Fruit fly (Drosophila melanogaster): ENCODE data around the gene CG6321.
A peak's percentile ranks its signal among the peaks of the same experiment; 100 is the strongest.

Gene CG6321

dm6 chr3L:11091943-11092609 lies 31.1 kb upstream of the CG6321 start (continued):
- TF ChIP-seq CG18764 (GFP tag; optimal IDR thresholded peaks at IDR 0.05): peak; percentile 52
- peak; percentile 51 for TF ChIP-seq shn (GFP tag; optimal IDR thresholded peaks at IDR 0.05)
- no peak for TF ChIP-seq Hr3 (GFP tag; optimal IDR thresholded peaks at IDR 0.05)
- TF ChIP-seq caup (GFP tag; optimal IDR thresholded peaks at IDR 0.05; ENCODE audit: severe bottlenecking): peak; percentile 63
- TF ChIP-seq crol (GFP tag; IDR thresholded peaks at IDR 0.05): peak; percentile 86
- no peak for TF ChIP-seq CG8359 (GFP tag; optimal IDR thresholded peaks at IDR 0.05; ENCODE audit: borderline replicate concordance)
- TF ChIP-seq CG15514 (GFP tag; optimal IDR thresholded peaks at IDR 0.05): peak; percentile 62
- TF ChIP-seq bab2 (GFP tag; optimal IDR thresholded peaks at IDR 0.05): peak; percentile 4
- TF ChIP-seq gfzf (GFP tag; optimal IDR thresholded peaks at IDR 0.05): peak; percentile 21
- TF ChIP-seq HmgZ (tag; optimal IDR thresholded peaks at IDR 0.05): peak; percentile 42
- no peak for TF ChIP-seq CG7928 (GFP tag; optimal IDR thresholded peaks at IDR 0.05)
- TF ChIP-seq CG8924 (tag; optimal IDR thresholded peaks at IDR 0.05): no peak
- TF ChIP-seq CG15073 (GFP tag; optimal IDR thresholded peaks at IDR 0.05): no peak
- peak; percentile 22 for TF ChIP-seq vfl (GFP tag; optimal IDR thresholded peaks at IDR 0.05)
- TF ChIP-seq Aef1 (GFP tag; IDR thresholded peaks at IDR 0.05): no peak; the same call in 2 of the 3 replicates
- peak; percentile 13 to 47 for TF ChIP-seq chif (GFP tag; optimal IDR thresholded peaks at IDR 0.05)
- peak; percentile 75 for TF ChIP-seq ftz-f1 (GFP tag; optimal IDR thresholded peaks at IDR 0.05)
- TF ChIP-seq Rfx (GFP tag; IDR thresholded peaks at IDR 0.05): peak; percentile 53
- TF ChIP-seq cwo (GFP tag; optimal IDR thresholded peaks at IDR 0.05): peak; percentile 54
- no peak for TF ChIP-seq croc (GFP tag; conservative IDR thresholded peaks at IDR 0.05)
- TF ChIP-seq MBD-R2 (GFP tag; IDR thresholded peaks at IDR 0.05): peak; percentile 29; the same call in 1 of the 2 replicates
- TF ChIP-seq CG7745 (tag; optimal IDR thresholded peaks at IDR 0.05): no peak
- TF ChIP-seq ATbp (GFP tag; optimal IDR thresholded peaks at IDR 0.05): no peak
- TF ChIP-seq CG8089 (GFP tag; optimal IDR thresholded peaks at IDR 0.05): peak; percentile 34
- TF ChIP-seq schlank (tag; optimal IDR thresholded peaks at IDR 0.05): no peak
- TF ChIP-seq CG9437 (GFP tag; optimal IDR thresholded peaks at IDR 0.05): peak; percentile 40
- no peak for TF ChIP-seq Adf1 (GFP tag; IDR thresholded peaks at IDR 0.05)
- no peak for TF ChIP-seq tap (tag; optimal IDR thresholded peaks at IDR 0.05)
- peak; percentile 32 for TF ChIP-seq CG1603 (tag; optimal IDR thresholded peaks at IDR 0.05)
- no peak for TF ChIP-seq Dref (GFP tag; IDR thresholded peaks at IDR 0.05)
- TF ChIP-seq CG4404 (GFP tag; IDR thresholded peaks at IDR 0.05): 0 out of 2 replicates have a peak, but pooled peaks have one; percentile 24
- TF ChIP-seq dati (GFP tag; IDR thresholded peaks at IDR 0.05): no peak
- TF ChIP-seq CG16863 (GFP tag; optimal IDR thresholded peaks at IDR 0.05): peak; percentile 42
- TF ChIP-seq ems (GFP tag; optimal IDR thresholded peaks at IDR 0.05): peak; percentile 41
- TF ChIP-seq ara (GFP tag; IDR thresholded peaks at IDR 0.05): peak; percentile 52
- TF ChIP-seq CG7556 (GFP tag; optimal IDR thresholded peaks at IDR 0.05): peak; percentile 5
- peak; percentile 34 for TF ChIP-seq CG3065 (GFP tag; optimal IDR thresholded peaks at IDR 0.05)
- TF ChIP-seq CG17328 (GFP tag; IDR thresholded peaks at IDR 0.05): peak; percentile 42; the same call in 1 of the 2 replicates
- TF ChIP-seq CHES-1-like (GFP tag; optimal IDR thresholded peaks at IDR 0.05): peak; percentile 63
- peak; percentile 76 for TF ChIP-seq Side (GFP tag; optimal IDR thresholded peaks at IDR 0.05)
- no peak for TF ChIP-seq Usf (GFP tag; optimal IDR thresholded peaks at IDR 0.05)
- no peak for TF ChIP-seq CG2889 (GFP tag; IDR thresholded peaks at IDR 0.05)
- no peak for TF ChIP-seq CG6689 (GFP tag; IDR thresholded peaks at IDR 0.05)
- TF ChIP-seq Pdp1 (GFP tag; optimal IDR thresholded peaks at IDR 0.05): peak; percentile 37 to 98
- TF ChIP-seq Nf-YC (tag; optimal IDR thresholded peaks at IDR 0.05): peak; percentile 10
- TF ChIP-seq so (GFP tag; IDR thresholded peaks at IDR 0.05): no peak
- TF ChIP-seq CG14050 (GFP tag; IDR thresholded peaks at IDR 0.05): no peak
- TF ChIP-seq Spps (tag; optimal IDR thresholded peaks at IDR 0.05): no peak
- no peak for TF ChIP-seq CG4282 (GFP tag; optimal IDR thresholded peaks at IDR 0.05)
- TF ChIP-seq pzg (GFP tag; optimal IDR thresholded peaks at IDR 0.05): peak; percentile 41

All from whole organism, embryonic.